Worm (Caenorhabditis elegans): ENCODE measurements around the gene T28C6.3.

T28C6.3 gene

DNA sequence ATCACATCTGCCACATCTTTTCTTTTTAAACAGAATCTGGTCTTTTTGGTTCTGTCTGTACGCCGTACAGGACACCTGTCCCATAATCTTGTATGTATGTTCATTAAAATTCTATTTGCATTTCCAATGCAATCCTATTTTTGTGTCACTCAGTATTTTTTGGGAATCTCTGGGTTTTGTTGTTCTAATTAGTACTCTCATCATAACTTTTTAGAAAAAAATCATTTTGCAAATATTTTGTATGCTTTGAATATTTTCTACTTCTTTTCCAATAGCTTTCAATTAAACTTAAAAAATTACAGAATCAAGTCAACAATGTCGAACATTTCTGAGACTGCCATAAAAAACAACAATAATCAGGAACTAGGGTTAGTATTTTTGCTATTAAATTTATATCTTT is at the start of gene T28C6.3:
TSS of gene T28C6.3 (plus strand) at position 301 of the 400 bp plus-strand sequence.
- no peak for TF ChIP-seq elt-1 (tag; optimal IDR thresholded peaks at IDR 0.05)
- TF ChIP-seq mdl-1 (tag; optimal IDR thresholded peaks at IDR 0.05): no peak
- no peak for TF ChIP-seq alr-1 (tag; optimal IDR thresholded peaks at IDR 0.05)
- no peak for TF ChIP-seq mbf-1 (tag; optimal IDR thresholded peaks at IDR 0.05)
- TF ChIP-seq Y55F3AM.14 (GFP tag; optimal IDR thresholded peaks at IDR 0.05): no peak
- TF ChIP-seq mab-5 (tag; optimal IDR thresholded peaks at IDR 0.05): no peak
- no peak for TF ChIP-seq ama-1 (optimal IDR thresholded peaks at IDR 0.05)
- TF ChIP-seq nhr-237 (tag; optimal IDR thresholded peaks at IDR 0.05): no peak

DNA sequence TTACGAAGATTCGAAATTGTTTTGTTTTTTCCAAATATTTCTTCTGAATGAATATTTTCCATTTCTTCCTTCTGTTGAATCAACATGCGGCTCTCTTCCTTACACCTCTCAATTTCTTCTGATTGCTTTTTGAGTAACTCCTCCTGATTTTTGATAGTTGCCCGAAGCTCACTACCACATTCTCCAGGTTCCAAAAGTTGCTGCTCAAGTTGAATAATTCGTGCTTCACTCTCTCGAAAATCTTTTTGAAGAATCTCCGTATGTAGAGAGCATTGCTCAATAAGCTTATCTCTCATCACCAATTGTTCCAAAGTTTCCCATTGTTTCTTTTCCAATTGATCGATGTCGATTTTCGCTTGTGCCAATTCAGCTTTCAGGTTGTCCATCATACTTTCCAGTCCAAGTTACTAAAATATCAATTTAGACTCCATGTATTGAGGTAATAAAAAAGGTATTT is 47.3 kb upstream of the T28C6.3 start, which contains the start of gene F20C5.6:
TSS of gene F20C5.6 (minus strand) at position 407 of the 457 bp plus-strand sequence.
- TF ChIP-seq aly-2 (tag; optimal IDR thresholded peaks at IDR 0.05) (no peak), C34F6.9 (tag; optimal IDR thresholded peaks at IDR 0.05) (no peak), ztf-1 (GFP tag; conservative IDR thresholded peaks at IDR 0.05) (no peak), nhr-11 (tag; optimal IDR thresholded peaks at IDR 0.05) (no peak), lin-13 (GFP tag; optimal IDR thresholded peaks at IDR 0.05) (no peak), nhr-6 (tag; optimal IDR thresholded peaks at IDR 0.05) (no peak), ama-1 (optimal IDR thresholded peaks at IDR 0.05) (no peak), ceh-82 (tag; optimal IDR thresholded peaks at IDR 0.05) (no peak), alr-1 (tag; optimal IDR thresholded peaks at IDR 0.05) (no peak), egl-27 (tag; optimal IDR thresholded peaks at IDR 0.05) (no peak), crh-2 (tag; optimal IDR thresholded peaks at IDR 0.05) (no peak), dmd-4 (tag; optimal IDR thresholded peaks at IDR 0.05) (no peak), lin-11 (tag; optimal IDR thresholded peaks at IDR 0.05) (no peak), mbf-1 (tag; optimal IDR thresholded peaks at IDR 0.05) (no peak), nhr-237 (tag; optimal IDR thresholded peaks at IDR 0.05) (no peak), ZK546.5 (tag; optimal IDR thresholded peaks at IDR 0.05) (no peak), sma-9 (GFP tag; optimal IDR thresholded peaks at IDR 0.05) (no peak), sma-9 (tag; optimal IDR thresholded peaks at IDR 0.05) (no peak)

DNA sequence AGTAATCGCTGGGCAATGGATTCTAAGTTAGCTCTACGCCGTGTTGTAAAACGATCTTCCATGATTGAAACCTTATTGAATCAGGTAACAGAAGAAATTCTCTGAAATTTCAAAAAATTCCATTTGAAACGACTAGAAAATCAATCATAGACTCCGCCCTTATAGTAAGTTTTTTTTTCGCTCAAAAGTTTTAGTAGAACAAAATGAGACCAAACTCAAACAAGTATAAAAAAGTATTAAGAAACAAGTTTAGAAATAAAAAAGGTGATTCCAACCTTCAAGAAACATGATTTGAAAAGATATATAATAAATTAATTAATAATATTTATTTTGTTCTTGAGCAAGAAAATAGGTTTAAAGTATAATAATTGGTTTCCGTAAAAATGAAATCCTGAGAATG is 42.1 kb upstream of the T28C6.3 start, which contains the start of gene C33D9.6:
TSS of gene C33D9.6 (minus strand) at position 101 of the 400 bp plus-strand sequence.
- TF ChIP-seq nhr-21 (tag; optimal IDR thresholded peaks at IDR 0.05) (no peak), nhr-77 (tag; optimal IDR thresholded peaks at IDR 0.05) (no peak), nhr-10 (tag; optimal IDR thresholded peaks at IDR 0.05) (no peak), elt-1 (tag; optimal IDR thresholded peaks at IDR 0.05) (no peak), egl-27 (tag; optimal IDR thresholded peaks at IDR 0.05) (no peak), aly-2 (tag; optimal IDR thresholded peaks at IDR 0.05) (no peak)

DNA sequence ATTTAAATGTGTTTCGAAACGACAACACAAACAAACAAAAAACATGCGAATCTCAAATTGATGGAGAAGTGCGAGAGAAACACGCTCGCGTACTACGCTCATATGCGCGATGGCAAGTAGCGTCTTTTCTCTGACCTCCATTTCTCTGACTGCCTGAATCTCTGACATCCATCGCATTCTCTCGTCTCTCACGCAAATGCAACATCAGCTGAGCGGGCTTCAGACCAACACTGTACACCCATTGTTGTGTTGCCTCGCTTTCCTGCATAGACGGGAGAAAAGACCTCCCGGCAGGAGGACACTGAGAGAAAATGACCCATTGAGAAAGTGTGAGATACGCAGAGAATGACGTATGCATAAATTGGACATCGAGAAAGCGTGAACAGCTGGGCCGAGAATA is 38.0 kb upstream of the T28C6.3 start:
- peak; percentile 85 for TF ChIP-seq F13H6.1 (tag; optimal IDR thresholded peaks at IDR 0.05)
- peak; percentile 90 for TF ChIP-seq fos-1 (tag; optimal IDR thresholded peaks at IDR 0.05)
- TF ChIP-seq ztf-4 (tag; optimal IDR thresholded peaks at IDR 0.05): no peak
- TF ChIP-seq nhr-21 (tag; optimal IDR thresholded peaks at IDR 0.05): peak; percentile 68
- no peak for TF ChIP-seq mbf-1 (tag; optimal IDR thresholded peaks at IDR 0.05)
- peak; percentile 74 for TF ChIP-seq peb-1 (tag; optimal IDR thresholded peaks at IDR 0.05)
- TF ChIP-seq gmeb-1 (tag; optimal IDR thresholded peaks at IDR 0.05): peak; percentile 70
- peak; percentile 41 for TF ChIP-seq ceh-16 (tag; optimal IDR thresholded peaks at IDR 0.05)
- peak; percentile 45 for TF ChIP-seq unc-55 (GFP tag; optimal IDR thresholded peaks at IDR 0.05)
- no peak for TF ChIP-seq elt-3 (tag; optimal IDR thresholded peaks at IDR 0.05)
- no peak for TF ChIP-seq lin-13 (GFP tag; optimal IDR thresholded peaks at IDR 0.05)
- peak in 1 of 2 experiments; percentile 66 for TF ChIP-seq lsy-2 (tag; optimal IDR thresholded peaks at IDR 0.05)
- peak; percentile 9 for TF ChIP-seq mab-5 (tag; optimal IDR thresholded peaks at IDR 0.05)
- TF ChIP-seq egl-27 (tag; optimal IDR thresholded peaks at IDR 0.05): peak; percentile 84
- no peak for TF ChIP-seq dmd-4 (tag; optimal IDR thresholded peaks at IDR 0.05)
- TF ChIP-seq sma-9 (GFP tag; optimal IDR thresholded peaks at IDR 0.05): peak; percentile 73
- TF ChIP-seq sma-9 (tag; optimal IDR thresholded peaks at IDR 0.05): no peak
- peak; percentile 46 for TF ChIP-seq nhr-6 (tag; optimal IDR thresholded peaks at IDR 0.05)
- TF ChIP-seq sem-4 (tag; optimal IDR thresholded peaks at IDR 0.05): peak; percentile 27
- peak; percentile 51 for TF ChIP-seq snpc-4 (tag; optimal IDR thresholded peaks at IDR 0.05)
- peak; percentile 34 for TF ChIP-seq crh-2 (tag; optimal IDR thresholded peaks at IDR 0.05)
- peak; percentile 52 for TF ChIP-seq blmp-1 (tag; optimal IDR thresholded peaks at IDR 0.05; ENCODE audit: insufficient read depth)
- TF ChIP-seq nhr-129 (tag; optimal IDR thresholded peaks at IDR 0.05): peak; percentile 96
- peak in 1 of 2 experiments; percentile 48 for TF ChIP-seq mdl-1 (tag; optimal IDR thresholded peaks at IDR 0.05)
- peak; percentile 88 for TF ChIP-seq C34F6.9 (tag; optimal IDR thresholded peaks at IDR 0.05)
- TF ChIP-seq sma-3 (GFP tag; optimal IDR thresholded peaks at IDR 0.05): peak; percentile 57
- TF ChIP-seq nhr-25 (tag; optimal IDR thresholded peaks at IDR 0.05): peak; percentile 94

Measured in whole organism, L2 larva.